Worm (Caenorhabditis elegans): ENCODE data around the gene T24C2.5.
A peak's percentile ranks its signal among the peaks of the same experiment; 100 is the strongest.

T24C2.5 gene

DNA sequence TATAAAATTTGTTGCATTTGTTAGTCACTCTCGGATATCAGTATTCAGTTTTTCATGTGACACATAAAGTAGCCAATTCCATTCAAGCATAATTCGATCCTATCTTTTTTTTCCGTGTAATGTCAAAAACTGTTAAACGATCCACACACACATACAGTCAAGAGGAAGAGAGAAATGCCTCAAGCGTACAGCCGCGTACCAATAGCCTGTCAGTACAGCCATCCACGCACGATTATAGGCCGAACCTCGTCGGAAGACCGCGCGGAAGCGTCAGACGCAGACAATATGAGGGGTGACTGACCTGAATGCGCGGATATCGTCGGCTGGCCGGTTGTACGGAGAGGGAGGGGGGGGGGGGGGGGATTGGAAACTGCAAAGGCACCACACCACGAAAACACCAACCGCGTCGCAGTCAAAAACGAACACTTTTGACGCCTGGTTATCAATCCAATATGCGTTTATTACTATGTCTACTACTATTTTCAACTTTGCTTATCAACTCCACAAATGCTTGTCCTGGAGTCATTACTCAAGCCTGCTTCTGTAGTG, 43.4 kb downstream of the T24C2.5 start, which contains the start of gene let-4 (continued):
- TF ChIP-seq unc-120 (tag; optimal IDR thresholded peaks at IDR 0.05; ENCODE audit: poor library complexity, severe bottlenecking) = no peak
- no peak for TF ChIP-seq lin-32 (GFP tag; optimal IDR thresholded peaks at IDR 0.05)
- TF ChIP-seq M03D4.4 (tag; optimal IDR thresholded peaks at IDR 0.05) = peak; percentile 2
- TF ChIP-seq nhr-12 (tag; optimal IDR thresholded peaks at IDR 0.05) = no peak

DNA sequence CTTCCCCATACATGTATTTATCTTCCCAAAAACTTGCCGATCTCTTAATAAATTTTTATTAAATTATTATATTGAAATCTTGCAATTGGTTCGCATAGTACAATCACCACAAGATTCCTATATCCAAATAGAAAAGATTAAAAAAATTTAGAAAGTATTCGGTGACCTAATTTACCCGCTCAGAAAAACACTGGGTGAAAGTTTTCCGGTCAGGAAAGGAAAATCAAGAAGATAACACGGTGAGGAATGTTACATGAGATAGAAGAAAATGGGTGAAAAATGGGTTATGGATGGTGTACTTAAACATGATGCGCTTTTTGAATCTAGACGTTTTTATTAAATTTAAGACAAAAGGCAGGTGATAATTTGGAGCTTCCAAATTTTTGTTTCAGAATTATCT, 46.6 kb downstream of the T24C2.5 start:
- peak; percentile 64 for TF ChIP-seq blmp-1 (tag; optimal IDR thresholded peaks at IDR 0.05)
- no peak for TF ChIP-seq nhr-237 (tag; optimal IDR thresholded peaks at IDR 0.05)
- TF ChIP-seq sem-2 (GFP tag; optimal IDR thresholded peaks at IDR 0.05) = no peak
- TF ChIP-seq unc-120 (tag; optimal IDR thresholded peaks at IDR 0.05; ENCODE audit: poor library complexity, severe bottlenecking) = no peak
- no peak for TF ChIP-seq sptf-1 (tag; optimal IDR thresholded peaks at IDR 0.05)
- TF ChIP-seq tbx-8 (GFP tag; optimal IDR thresholded peaks at IDR 0.05) = no peak

DNA sequence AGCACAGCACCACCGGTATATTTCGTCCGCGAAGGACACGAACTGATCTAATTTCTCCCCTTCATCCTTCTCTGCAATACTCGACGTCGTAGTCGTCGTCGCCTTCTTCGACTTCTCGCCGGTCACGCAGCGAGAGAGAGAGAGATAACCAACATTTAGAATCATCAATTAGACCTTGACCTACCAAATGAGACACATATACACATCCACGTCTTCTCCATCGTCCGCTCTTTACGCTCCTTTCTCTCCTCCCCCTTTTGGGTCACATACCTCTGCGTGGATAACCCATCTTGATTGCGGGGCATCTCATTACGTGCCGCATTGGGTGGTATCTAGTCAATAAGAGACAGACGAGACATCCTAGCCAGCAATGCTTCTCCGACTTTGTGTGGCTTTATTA, 47.2 kb downstream of the T24C2.5 start, which contains the start of gene sym-1:
Gene sym-1 (plus strand): TSS at position 194 of the 400 bp plus-strand sequence.
- no peak for TF ChIP-seq ztf-11 (tag; optimal IDR thresholded peaks at IDR 0.05)
- peak; percentile 89 for TF ChIP-seq ham-2 (GFP tag; optimal IDR thresholded peaks at IDR 0.05)
- no peak for TF ChIP-seq nhr-237 (tag; optimal IDR thresholded peaks at IDR 0.05)
- TF ChIP-seq ceh-83 (GFP tag; optimal IDR thresholded peaks at IDR 0.05) = peak; percentile 27
- TF ChIP-seq unc-39 (tag; optimal IDR thresholded peaks at IDR 0.05) = no peak
- no peak for TF ChIP-seq zip-8 (tag; optimal IDR thresholded peaks at IDR 0.05)
- no peak for TF ChIP-seq ces-1 (GFP tag; optimal IDR thresholded peaks at IDR 0.05)
- TF ChIP-seq nhr-2 (tag; optimal IDR thresholded peaks at IDR 0.05) = peak; percentile 27
- peak; percentile 2 for TF ChIP-seq cnd-1 (tag; optimal IDR thresholded peaks at IDR 0.05)
- TF ChIP-seq ceh-39 (tag; optimal IDR thresholded peaks at IDR 0.05) = no peak
- no peak for TF ChIP-seq unc-62 (GFP tag; optimal IDR thresholded peaks at IDR 0.05)
- TF ChIP-seq elt-1 (tag; optimal IDR thresholded peaks at IDR 0.05; ENCODE audit: borderline replicate concordance, insufficient read depth) = peak; percentile 84
- TF ChIP-seq bed-3 (GFP tag; optimal IDR thresholded peaks at IDR 0.05) = no peak

DNA sequence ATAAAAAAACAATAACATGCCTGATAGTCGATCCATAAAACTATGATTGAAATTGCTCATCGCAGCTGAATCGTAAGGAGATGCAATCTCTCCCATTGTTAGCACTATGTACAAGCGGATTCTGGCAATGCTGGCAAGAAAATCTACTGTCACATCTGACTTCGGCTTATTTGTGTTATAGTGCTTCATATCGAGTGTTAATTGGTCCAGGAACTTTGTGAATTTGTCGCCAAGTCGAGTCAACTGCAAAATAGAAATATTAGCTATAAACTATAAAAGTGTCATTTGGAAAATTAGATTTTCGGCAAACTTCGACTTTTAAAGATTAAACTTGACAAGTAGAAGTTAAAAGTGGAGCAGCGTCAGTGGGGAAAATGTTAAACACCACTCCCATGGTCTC, 50.1 kb downstream of the T24C2.5 start:
- no peak for TF ChIP-seq lin-13 (tag; optimal IDR thresholded peaks at IDR 0.05)
- TF ChIP-seq snpc-4 (tag; optimal IDR thresholded peaks at IDR 0.05) = no peak
- no peak for TF ChIP-seq mab-5 (tag; optimal IDR thresholded peaks at IDR 0.05)
- TF ChIP-seq nhr-28 (tag; optimal IDR thresholded peaks at IDR 0.05) = no peak
- TF ChIP-seq elt-3 (tag; optimal IDR thresholded peaks at IDR 0.05) = no peak
- TF ChIP-seq unc-62 (GFP tag; optimal IDR thresholded peaks at IDR 0.05) = no peak
- no peak for TF ChIP-seq tbx-8 (GFP tag; optimal IDR thresholded peaks at IDR 0.05)
- TF ChIP-seq nhr-2 (tag; optimal IDR thresholded peaks at IDR 0.05) = no peak
- TF ChIP-seq unc-39 (tag; optimal IDR thresholded peaks at IDR 0.05) = no peak
- no peak for TF ChIP-seq elt-1 (tag; optimal IDR thresholded peaks at IDR 0.05; ENCODE audit: borderline replicate concordance, insufficient read depth)
